Worm (Caenorhabditis elegans) whole organism, L1 larva: ENCODE results near the gene B0281.5.

Experiments used
- C16A3.4 ChIP-seq: fragments of 150-350 bp; optimal IDR thresholded peaks from 2 replicates; lab custom pipeline; 2014; ENCODE audit warnings: missing biosample characterization, missing genetic modification characterization
- F16B12.6 ChIP-seq: fragments of 150-350 bp; optimal IDR thresholded peaks from 2 replicates; lab custom pipeline; 2014; ENCODE audit warnings: missing biosample characterization, missing genetic modification characterization
- aly-2 ChIP-seq: fragments of 150-350 bp; optimal IDR thresholded peaks from 2 replicates; lab custom pipeline; 2014; ENCODE audit warnings: missing biosample characterization, missing genetic modification characterization
- ceh-63 ChIP-seq: fragments of 200-800 bp; sonication (Bioruptor generic); optimal IDR thresholded peaks from 2 replicates; lab custom pipeline; 2018; ENCODE audit warnings: mild to moderate bottlenecking, missing genetic modification characterization, missing compliant biosample characterization
- ceh-82 ChIP-seq, 3 experiments: fragments of 150-350 bp in 1 of 3; sonication (generic microtip) in 2 of 3; optimal IDR thresholded peaks; 2 replicates each; lab custom pipeline; 2014 to 2017; ENCODE audit warnings: missing biosample characterization in 3 of 3, missing genetic modification characterization in 3 of 3
- ceh-88 ChIP-seq: fragments of 200-800 bp; sonication (Bioruptor generic); IDR thresholded peaks from 2 replicates; pipeline ENCODE4 v1.3.6; 2022; ENCODE audit warnings: missing genetic modification characterization, missing compliant biosample characterization
- dpl-1 ChIP-seq, 3 experiments: fragments of 150-350 bp in 2 of 3; sonication (generic microtip) in 1 of 3; optimal IDR thresholded peaks; 2 replicates each; lab custom pipeline; 2014 to 2017; ENCODE audit warnings: missing biosample characterization in 3 of 3, missing genetic modification characterization in 3 of 3, missing genetic modification reagents in 3 of 3
- efl-1 ChIP-seq, 4 experiments: fragments of 150-350 bp; optimal IDR thresholded peaks in 3 of 4; peaks in 1 of 4; 1 replicate in 1 of 4; 2 replicates in 3 of 4; lab custom pipeline; 2014; ENCODE audit warnings: missing biosample characterization in 2 of 4, missing genetic modification characterization in 2 of 4, missing genetic modification reagents in 2 of 4
- elt-2 ChIP-seq: sonication (generic microtip); optimal IDR thresholded peaks from 2 replicates; lab custom pipeline; 2016; ENCODE audit warnings: missing genetic modification characterization, mild to moderate bottlenecking, inconsistent platforms, missing compliant biosample characterization, missing genetic modification reagents
- ets-5 ChIP-seq: fragments of 200-800 bp; sonication (Bioruptor generic); IDR thresholded peaks from 2 replicates; pipeline ENCODE4 v1.3.6; 2022; ENCODE audit warnings: missing genetic modification characterization, missing compliant biosample characterization
- fkh-4 ChIP-seq: sonication (generic microtip); optimal IDR thresholded peaks from 2 replicates; lab custom pipeline; 2016; ENCODE audit warnings: missing compliant biosample characterization, missing genetic modification characterization, borderline replicate concordance
- fkh-8 ChIP-seq: sonication (generic microtip); optimal IDR thresholded peaks from 2 replicates; lab custom pipeline; 2016; ENCODE audit warnings: mild to moderate bottlenecking, missing genetic modification characterization, missing compliant biosample characterization
- grh-1 ChIP-seq: fragments of 200-800 bp; sonication (Bioruptor generic); IDR thresholded peaks from 2 replicates; pipeline ENCODE4 v1.3.6; 2022; ENCODE audit warnings: missing genetic modification reagents, missing genetic modification characterization, missing compliant biosample characterization
- isw-1 ChIP-seq: fragments of 200-800 bp; sonication (Bioruptor generic); IDR thresholded peaks from 2 replicates; pipeline ENCODE4 v1.3.6; 2022; ENCODE audit warnings: missing genetic modification characterization, missing compliant biosample characterization
- jun-1 ChIP-seq: fragments of 150-350 bp; optimal IDR thresholded peaks from 2 replicates; lab custom pipeline; 2014; ENCODE audit warnings: missing biosample characterization, missing genetic modification reagents, missing genetic modification characterization
- lin-13 ChIP-seq: fragments of 150-350 bp; optimal IDR thresholded peaks from 2 replicates; lab custom pipeline; 2014; ENCODE audit warnings: missing biosample characterization, missing genetic modification reagents, missing genetic modification characterization
- lin-14 ChIP-seq: fragments of 200-800 bp; sonication (Bioruptor generic); optimal IDR thresholded peaks from 2 replicates; lab custom pipeline; 2018; ENCODE audit warnings: mild to moderate bottlenecking, missing genetic modification characterization, moderate library complexity, missing compliant biosample characterization
- lin-35 ChIP-seq, 2 experiments: fragments of 150-350 bp; optimal IDR thresholded peaks; 2 replicates each; lab custom pipeline; 2014; ENCODE audit warnings: missing biosample characterization in 2 of 2, missing genetic modification characterization in 2 of 2, missing genetic modification reagents in 2 of 2
- lsy-2 ChIP-seq, 2 experiments: fragments of 150-350 bp; optimal IDR thresholded peaks; 2 replicates each; lab custom pipeline; 2014; ENCODE audit warnings: missing biosample characterization in 2 of 2, missing genetic modification characterization in 2 of 2
- mab-9 ChIP-seq: fragments of 200-800 bp; sonication (Bioruptor generic); IDR thresholded peaks from 2 replicates; pipeline ENCODE4 v1.3.6; 2022; ENCODE audit warnings: missing genetic modification reagents, missing genetic modification characterization, missing compliant biosample characterization
- mef-2 ChIP-seq: fragments of 150-350 bp; optimal IDR thresholded peaks from 2 replicates; lab custom pipeline; 2014; ENCODE audit warnings: missing biosample characterization, missing genetic modification characterization
- mep-1 ChIP-seq: fragments of 150-350 bp; optimal IDR thresholded peaks from 2 replicates; lab custom pipeline; 2014; ENCODE audit warnings: missing biosample characterization, missing genetic modification characterization
- nhr-12 ChIP-seq: sonication (generic microtip); optimal IDR thresholded peaks from 2 replicates; lab custom pipeline; 2017; ENCODE audit warnings: missing biosample characterization, missing genetic modification characterization
- nhr-20 ChIP-seq: sonication (generic microtip); optimal IDR thresholded peaks from 2 replicates; lab custom pipeline; 2016; ENCODE audit warnings: mild to moderate bottlenecking, missing genetic modification characterization, missing compliant biosample characterization
- nhr-71 ChIP-seq: sonication (generic microtip); optimal IDR thresholded peaks from 2 replicates; lab custom pipeline; 2016; ENCODE audit warnings: mild to moderate bottlenecking, missing genetic modification characterization, moderate library complexity, missing compliant biosample characterization
- nhr-85 ChIP-seq: sonication (generic microtip); peaks from one replicate; lab custom pipeline; 2016; ENCODE audit warnings: missing genetic modification characterization, inconsistent platforms, missing compliant biosample characterization
- pax-3 ChIP-seq: fragments of 200-800 bp; sonication (Bioruptor generic); optimal IDR thresholded peaks from 2 replicates; lab custom pipeline; 2018; ENCODE audit warnings: mild to moderate bottlenecking, missing genetic modification characterization, moderate library complexity, missing compliant biosample characterization
- rnt-1 ChIP-seq: sonication (generic microtip); optimal IDR thresholded peaks from 2 replicates; lab custom pipeline; 2016; ENCODE audit warnings: mild to moderate bottlenecking, missing genetic modification characterization, moderate library complexity, missing compliant biosample characterization
- skn-1 ChIP-seq: fragments of 150-350 bp; optimal IDR thresholded peaks from 2 replicates; lab custom pipeline; 2014; ENCODE audit warnings: missing biosample characterization, missing genetic modification characterization
- snu-23 ChIP-seq: sonication (generic microtip); optimal IDR thresholded peaks from 2 replicates; lab custom pipeline; 2016; ENCODE audit warnings: missing genetic modification characterization, missing compliant biosample characterization
- swsn-7 ChIP-seq: sonication (generic microtip); optimal IDR thresholded peaks from 2 replicates; lab custom pipeline; 2016; ENCODE audit warnings: missing genetic modification characterization, missing compliant biosample characterization
- unc-130 ChIP-seq: fragments of 150-350 bp; optimal IDR thresholded peaks from 2 replicates; lab custom pipeline; 2017; ENCODE audit warnings: missing biosample characterization, missing genetic modification characterization, inconsistent platforms
- unc-30 ChIP-seq: sonication (generic microtip); optimal IDR thresholded peaks from 2 replicates; lab custom pipeline; 2017; ENCODE audit warnings: missing biosample characterization, missing genetic modification characterization
- unc-86 ChIP-seq: sonication (generic microtip); optimal IDR thresholded peaks from 2 replicates; lab custom pipeline; 2016; ENCODE audit warnings: missing genetic modification characterization, missing compliant biosample characterization
- unc-98 ChIP-seq: fragments of 200-800 bp; sonication (Bioruptor generic); IDR thresholded peaks from 2 replicates; pipeline ENCODE4 v1.3.6; 2022; ENCODE audit warnings: missing genetic modification characterization, missing compliant biosample characterization
- ztf-11 ChIP-seq, 2 experiments: sonication (generic microtip); optimal IDR thresholded peaks; 2 replicates each; lab custom pipeline; 2016 to 2017; ENCODE audit warnings: missing genetic modification characterization in 2 of 2, missing biosample characterization in 1 of 2, missing compliant biosample characterization in 1 of 2

The B0281.5 gene

ce11 chrII:2341515-2341914 is 40.8 kb upstream of the B0281.5 start, which contains the start of gene enri-1:
enri-1 (minus strand) TSS chrII:2341615.
- TF ChIP-seq lsy-2 (tag; optimal IDR thresholded peaks at IDR 0.05; lab: Kevin White, UChicago): no peak
- TF ChIP-seq nhr-20 (tag; lab: Kevin White, UChicago): no peak
- TF ChIP-seq lin-13 (GFP tag; lab: Kevin White, UChicago): no peak
- TF ChIP-seq ceh-63 (GFP tag; lab: Kevin White, UChicago): no peak
- no peak for TF ChIP-seq swsn-7 (tag; lab: Kevin White, UChicago)
- TF ChIP-seq ets-5 (GFP tag; lab: Robert Waterston, UW): no peak
- TF ChIP-seq unc-30 (tag; lab: Kevin White, UChicago): no peak

- TF ChIP-seq mep-1 (tag; lab: Kevin White, UChicago) (peak; percentile 35), jun-1 (tag; lab: Kevin White, UChicago) (no peak), F16B12.6 (tag; lab: Kevin White, UChicago) (peak; percentile 4), lin-14 (GFP tag; lab: Kevin White, UChicago) (peak; percentile 61), lin-35 (GFP tag; optimal IDR thresholded peaks at IDR 0.05; lab: Kevin White, UChicago) (peak; percentile 10 to 23), aly-2 (no peak), C16A3.4 (tag; lab: Kevin White, UChicago) (no peak), snu-23 (peak; percentile 6), rnt-1 (tag; lab: Kevin White, UChicago) (peak; percentile 78), efl-1 (optimal IDR thresholded peaks at IDR 0.05; lab: Kevin White, UChicago) (peak; percentile 34 to 44), efl-1 (GFP tag; optimal IDR thresholded peaks at IDR 0.05 in 1 of 2; lab: Kevin White, UChicago) (peak; percentile 18 to 20), unc-98 (no peak), lsy-2 (tag; optimal IDR thresholded peaks at IDR 0.05; lab: Kevin White, UChicago) (peak in 1 of 2 experiments; percentile 10)
These were observed 40.2 kb upstream of the B0281.5 start for ce11 chrII:2340974-2341373.

ce11 chrII:2336177-2336576 is 35.4 kb upstream of the B0281.5 start:
- TF ChIP-seq skn-1 (tag; lab: Kevin White, UChicago): no peak
- no peak for TF ChIP-seq fkh-8 (tag; lab: Kevin White, UChicago)
- no peak for TF ChIP-seq ztf-11 (tag; optimal IDR thresholded peaks at IDR 0.05; lab: Kevin White, UChicago)
- TF ChIP-seq unc-130: no peak
- TF ChIP-seq dpl-1 (GFP tag; optimal IDR thresholded peaks at IDR 0.05; lab: Kevin White, UChicago): no peak
- no peak for TF ChIP-seq isw-1 (GFP tag; lab: Robert Waterston, UW)
- TF ChIP-seq grh-1 (GFP tag; lab: Robert Waterston, UW): no peak
- no peak for TF ChIP-seq unc-86
- TF ChIP-seq mef-2 (tag; lab: Kevin White, UChicago): no peak
- TF ChIP-seq aly-2: no peak
- TF ChIP-seq F16B12.6 (tag; lab: Kevin White, UChicago): no peak

ce11 chrII:2335572-2335971 is 34.8 kb upstream of the B0281.5 start, which contains the start of gene F43C11.7:
F43C11.7 (plus strand) TSS chrII:2335897.
- no peak for TF ChIP-seq lin-13 (GFP tag; lab: Kevin White, UChicago)
- peak; percentile 73 for TF ChIP-seq elt-2 (tag; lab: Kevin White, UChicago)
- no peak for TF ChIP-seq ceh-82 (tag; optimal IDR thresholded peaks at IDR 0.05; lab: Kevin White, UChicago)
- TF ChIP-seq pax-3 (tag; lab: Kevin White, UChicago): no peak
- TF ChIP-seq skn-1 (tag; lab: Kevin White, UChicago): no peak
- TF ChIP-seq ceh-88: no peak
- TF ChIP-seq nhr-85 (tag; lab: Kevin White, UChicago): no peak
- TF ChIP-seq lin-35 (GFP tag; optimal IDR thresholded peaks at IDR 0.05; lab: Kevin White, UChicago): peak in 1 of 2 experiments; percentile 20
- TF ChIP-seq mab-9: no peak
- TF ChIP-seq fkh-4 (tag; lab: Kevin White, UChicago): no peak
- TF ChIP-seq nhr-20 (tag; lab: Kevin White, UChicago): peak; percentile 30
- no peak for TF ChIP-seq lsy-2 (tag; optimal IDR thresholded peaks at IDR 0.05; lab: Kevin White, UChicago)
- no peak for TF ChIP-seq efl-1 (optimal IDR thresholded peaks at IDR 0.05; lab: Kevin White, UChicago)
- TF ChIP-seq efl-1 (GFP tag; optimal IDR thresholded peaks at IDR 0.05 in 1 of 2; lab: Kevin White, UChicago): peak in 1 of 2 experiments; percentile 71
- no peak for TF ChIP-seq nhr-12 (tag; lab: Kevin White, UChicago)
- no peak for TF ChIP-seq C16A3.4 (tag; lab: Kevin White, UChicago)
- TF ChIP-seq nhr-71 (tag; lab: Kevin White, UChicago): peak; percentile 9
